Worm (Caenorhabditis elegans): Measurements from ENCODE around the gene C28A5.6.

Gene C28A5.6

DNA sequence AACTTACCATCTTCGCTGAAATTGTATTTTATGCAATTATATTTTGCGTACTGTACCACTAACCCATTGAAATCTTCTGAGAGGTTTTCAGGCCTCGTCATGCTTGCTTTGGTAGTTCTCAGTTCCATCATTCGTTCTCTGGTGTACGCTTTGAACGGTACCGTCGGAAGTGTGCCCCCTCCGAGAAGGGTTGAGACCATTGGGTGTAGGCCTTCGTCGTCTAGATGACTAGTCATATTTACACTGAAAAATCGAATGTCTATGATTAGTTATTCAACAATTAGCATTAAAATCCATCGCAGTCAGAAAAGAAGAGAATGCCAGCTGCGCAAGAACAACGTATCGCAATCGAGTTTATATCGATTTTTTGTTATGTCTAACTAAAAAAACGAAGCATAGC lies 45.6 kb upstream of the C28A5.6 start, which contains the start of gene ifet-1:
ifet-1 (minus strand) TSS at position 243 of the 400 bp plus-strand sequence.
- TF ChIP-seq unc-62 (GFP tag; optimal IDR thresholded peaks at IDR 0.05) = no peak
- no peak for TF ChIP-seq ham-2 (GFP tag; optimal IDR thresholded peaks at IDR 0.05)
- TF ChIP-seq M03D4.4 (tag; optimal IDR thresholded peaks at IDR 0.05) = no peak
- no peak for TF ChIP-seq drap-1 (GFP tag; optimal IDR thresholded peaks at IDR 0.05)
- no peak for TF ChIP-seq unc-120 (tag; optimal IDR thresholded peaks at IDR 0.05; ENCODE audit: poor library complexity, severe bottlenecking)
- no peak for TF ChIP-seq zip-8 (tag; optimal IDR thresholded peaks at IDR 0.05)
- TF ChIP-seq ceh-39 (tag; optimal IDR thresholded peaks at IDR 0.05) = no peak
- no peak for TF ChIP-seq lin-13 (tag; optimal IDR thresholded peaks at IDR 0.05)
- TF ChIP-seq elt-3 (tag; optimal IDR thresholded peaks at IDR 0.05) = no peak
- no peak for TF ChIP-seq pha-4 (tag; optimal IDR thresholded peaks at IDR 0.05)
- TF ChIP-seq mls-2 (tag; optimal IDR thresholded peaks at IDR 0.05) = no peak

DNA sequence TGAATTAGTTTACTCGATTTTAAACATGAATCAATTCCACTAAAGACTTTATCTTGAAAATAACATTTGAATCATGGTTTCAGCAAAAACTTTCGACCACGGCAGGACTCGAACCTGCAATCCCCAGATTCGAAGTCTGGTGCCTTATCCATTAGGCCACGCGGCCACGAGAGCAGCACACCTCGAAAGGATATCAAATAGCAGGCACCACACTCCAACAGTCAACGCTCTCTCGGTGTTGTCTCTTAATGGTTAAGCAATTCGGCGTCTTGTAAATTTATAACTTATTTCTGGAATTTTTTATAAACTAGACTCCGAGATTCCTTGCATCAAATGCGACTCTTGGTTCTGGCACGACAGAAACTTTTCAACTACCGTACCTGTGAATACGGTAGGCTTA lies 41.5 kb upstream of the C28A5.6 start:
- peak; percentile 94 for TF ChIP-seq M03D4.4 (tag; optimal IDR thresholded peaks at IDR 0.05)
- no peak for TF ChIP-seq snpc-4 (tag; optimal IDR thresholded peaks at IDR 0.05)
- TF ChIP-seq nhr-237 (tag; optimal IDR thresholded peaks at IDR 0.05) = no peak
- peak; percentile 90 for TF ChIP-seq sem-2 (GFP tag; optimal IDR thresholded peaks at IDR 0.05)
- peak; percentile 85 for TF ChIP-seq ceh-43 (GFP tag; optimal IDR thresholded peaks at IDR 0.05)
- peak; percentile 30 for TF ChIP-seq lin-13 (tag; optimal IDR thresholded peaks at IDR 0.05)
- TF ChIP-seq blmp-1 (tag; optimal IDR thresholded peaks at IDR 0.05) = no peak
- TF ChIP-seq drap-1 (GFP tag; optimal IDR thresholded peaks at IDR 0.05) = peak; percentile 90
- TF ChIP-seq mls-2 (tag; optimal IDR thresholded peaks at IDR 0.05) = peak; percentile 96
- peak; percentile 83 for TF ChIP-seq lin-32 (GFP tag; optimal IDR thresholded peaks at IDR 0.05)
- TF ChIP-seq cnd-1 (tag; optimal IDR thresholded peaks at IDR 0.05) = peak; percentile 95
- TF ChIP-seq unc-120 (tag; optimal IDR thresholded peaks at IDR 0.05; ENCODE audit: poor library complexity, severe bottlenecking) = peak; percentile 85
- TF ChIP-seq lsy-2 (tag; optimal IDR thresholded peaks at IDR 0.05) = peak; percentile 45
- peak; percentile 52 for TF ChIP-seq ceh-39 (tag; optimal IDR thresholded peaks at IDR 0.05)
- TF ChIP-seq hlh-1 (tag; optimal IDR thresholded peaks at IDR 0.05) = peak; percentile 20
- peak; percentile 82 for TF ChIP-seq tbx-8 (GFP tag; optimal IDR thresholded peaks at IDR 0.05)
- TF ChIP-seq elt-3 (tag; optimal IDR thresholded peaks at IDR 0.05) = no peak
- TF ChIP-seq ztf-11 (tag; optimal IDR thresholded peaks at IDR 0.05) = peak; percentile 16
- TF ChIP-seq ces-1 (GFP tag; optimal IDR thresholded peaks at IDR 0.05) = peak; percentile 17
- peak; percentile 97 for TF ChIP-seq ceh-83 (GFP tag; optimal IDR thresholded peaks at IDR 0.05)
- TF ChIP-seq unc-39 (tag; optimal IDR thresholded peaks at IDR 0.05) = peak; percentile 40
- TF ChIP-seq nhr-2 (tag; optimal IDR thresholded peaks at IDR 0.05) = peak; percentile 20
- TF ChIP-seq flh-1 (GFP tag; optimal IDR thresholded peaks at IDR 0.05) = peak; percentile 76
- no peak for TF ChIP-seq nhr-28 (tag; optimal IDR thresholded peaks at IDR 0.05)
- TF ChIP-seq ham-2 (GFP tag; optimal IDR thresholded peaks at IDR 0.05) = peak; percentile 78
- peak; percentile 37 for TF ChIP-seq pha-4 (tag; optimal IDR thresholded peaks at IDR 0.05)
- TF ChIP-seq unc-62 (GFP tag; optimal IDR thresholded peaks at IDR 0.05) = peak; percentile 10
- peak; percentile 81 for TF ChIP-seq bed-3 (GFP tag; optimal IDR thresholded peaks at IDR 0.05)
- TF ChIP-seq sptf-1 (tag; optimal IDR thresholded peaks at IDR 0.05) = peak; percentile 96
- no peak for TF ChIP-seq elt-1 (tag; optimal IDR thresholded peaks at IDR 0.05; ENCODE audit: borderline replicate concordance, insufficient read depth)
- TF ChIP-seq mab-5 (tag; optimal IDR thresholded peaks at IDR 0.05) = no peak
- TF ChIP-seq mep-1 (tag; optimal IDR thresholded peaks at IDR 0.05) = peak; percentile 73
- peak; percentile 54 for TF ChIP-seq nhr-12 (tag; optimal IDR thresholded peaks at IDR 0.05)
- TF ChIP-seq zip-8 (tag; optimal IDR thresholded peaks at IDR 0.05) = no peak
- no peak for TF ChIP-seq nhr-76 (tag; optimal IDR thresholded peaks at IDR 0.05)

DNA sequence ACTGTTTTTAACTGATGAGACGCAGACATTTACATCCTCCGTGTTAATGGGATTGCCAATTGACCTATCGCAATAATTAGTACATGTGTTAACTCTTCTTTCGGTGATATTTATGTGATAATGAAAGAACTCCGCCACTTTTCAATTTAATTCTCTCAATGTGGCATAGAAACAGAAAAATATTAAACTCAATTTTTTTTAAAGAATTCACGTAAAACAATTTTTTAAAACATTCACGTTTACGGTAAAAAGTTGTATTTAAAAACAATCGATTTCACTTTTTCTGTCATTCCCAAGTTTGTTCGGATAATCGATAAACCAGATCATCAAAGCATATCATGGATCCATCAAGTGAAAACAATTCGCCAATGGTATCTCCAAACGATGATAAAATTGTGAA lies 39.5 kb upstream of the C28A5.6 start, which contains the start of gene mstr-2:
mstr-2 (plus strand) TSS at position 301 of the 400 bp plus-strand sequence.
- TF ChIP-seq bed-3 (GFP tag; optimal IDR thresholded peaks at IDR 0.05) (no peak), nhr-2 (tag; optimal IDR thresholded peaks at IDR 0.05) (peak; percentile 25), lin-13 (tag; optimal IDR thresholded peaks at IDR 0.05) (no peak), mep-1 (tag; optimal IDR thresholded peaks at IDR 0.05) (no peak), mls-2 (tag; optimal IDR thresholded peaks at IDR 0.05) (no peak), drap-1 (GFP tag; optimal IDR thresholded peaks at IDR 0.05) (no peak), snpc-4 (tag; optimal IDR thresholded peaks at IDR 0.05) (no peak)

DNA sequence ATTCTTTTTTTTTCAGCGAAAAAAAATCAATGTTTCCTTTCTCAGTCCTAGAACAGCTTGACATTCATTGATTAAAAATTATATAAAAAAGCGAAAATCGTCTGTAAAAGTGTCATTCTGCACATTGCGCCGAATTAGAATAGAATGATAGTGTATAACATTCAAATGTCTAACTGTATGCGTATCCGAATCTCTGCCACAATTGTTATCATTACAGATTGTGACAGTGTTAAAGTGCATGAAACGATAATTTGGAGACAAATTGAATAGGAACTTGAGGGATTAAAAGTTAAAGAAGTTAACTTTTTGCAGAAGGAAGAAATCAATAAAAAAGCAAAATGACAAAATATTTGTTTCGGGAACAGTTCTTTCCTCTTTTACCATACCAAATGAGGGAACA lies 39.1 kb upstream of the C28A5.6 start:
- TF ChIP-seq hlh-1 (tag; optimal IDR thresholded peaks at IDR 0.05) (no peak), ztf-11 (tag; optimal IDR thresholded peaks at IDR 0.05) (no peak)

All from whole organism, mixed stage, embryonic.